Fruit fly (Drosophila melanogaster): ENCODE data around the gene CG16820.
A peak's percentile ranks its signal among the peaks of the same experiment; 100 is the strongest.

Gene CG16820

DNA sequence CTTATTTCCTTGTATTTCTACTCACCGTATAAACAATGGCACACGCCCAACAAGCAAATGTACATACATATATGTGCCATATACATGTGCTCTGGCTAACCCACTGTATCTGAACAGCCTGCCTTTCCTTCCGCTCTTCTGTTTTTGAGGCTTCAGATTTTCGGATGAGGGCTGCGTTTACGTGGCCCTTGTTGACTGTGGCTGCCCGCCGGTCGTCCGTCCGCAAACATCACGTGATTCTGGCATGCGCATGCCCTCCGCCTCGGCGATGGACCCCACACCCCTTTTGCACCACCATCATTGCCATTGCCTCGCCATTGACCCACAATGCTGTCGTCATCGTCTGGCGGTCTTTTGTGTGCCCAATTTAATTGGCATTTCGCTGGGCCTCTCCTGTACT is 40.8 kb upstream of the CG16820 start (continued):
- TF ChIP-seq CG4820 (GFP tag; optimal IDR thresholded peaks at IDR 0.05): no peak
- no peak for TF ChIP-seq phol (tag; optimal IDR thresholded peaks at IDR 0.05)
- TF ChIP-seq CG7987 (GFP tag; optimal IDR thresholded peaks at IDR 0.05): peak; percentile 99
- TF ChIP-seq pan (optimal IDR thresholded peaks at IDR 0.05): no peak
- no peak for TF ChIP-seq pan (GFP tag; optimal IDR thresholded peaks at IDR 0.05 in 1 of 2, IDR thresholded peaks at IDR 0.05 in 1 of 2)

DNA sequence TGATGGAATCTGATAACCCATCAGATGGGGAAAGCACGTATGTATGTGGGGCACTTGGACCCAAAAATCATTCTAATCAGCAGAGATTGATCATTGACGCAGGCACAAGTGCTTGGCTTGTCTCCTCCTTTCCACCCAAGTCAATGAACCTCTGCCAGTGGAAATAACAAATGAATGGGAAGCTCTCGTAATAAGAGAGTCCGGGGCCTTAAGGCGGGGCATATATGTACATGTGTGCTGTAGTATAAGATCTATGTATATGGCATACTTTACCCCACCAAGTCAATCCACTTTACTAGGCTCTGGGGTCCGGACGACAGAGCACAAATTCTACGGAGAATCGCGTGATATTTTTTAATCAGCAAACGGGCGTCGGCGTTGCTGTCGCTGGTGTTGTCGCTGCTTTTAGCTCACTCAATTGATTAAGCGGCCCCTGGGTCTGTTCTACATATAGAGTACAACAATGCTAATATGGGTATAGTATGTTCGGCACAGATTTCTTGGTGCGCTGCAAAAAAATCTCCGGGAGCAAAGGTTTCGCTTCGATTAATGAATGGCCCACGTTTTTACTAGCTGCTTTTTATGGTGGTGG is 39.9 kb upstream of the CG16820 start:
- TF ChIP-seq pfk (GFP tag; optimal IDR thresholded peaks at IDR 0.05) (peak; percentile 55), ftz-f1 (GFP tag; optimal IDR thresholded peaks at IDR 0.05) (peak; percentile 19), sd (tag; optimal IDR thresholded peaks at IDR 0.05) (peak; percentile 81), Rfx (GFP tag; IDR thresholded peaks at IDR 0.05) (0 out of 2 replicates have a peak, but pooled peaks have one; percentile 23), cas (GFP tag; IDR thresholded peaks at IDR 0.05) (no peak), ems (GFP tag; optimal IDR thresholded peaks at IDR 0.05) (no peak), CG32532 (GFP tag; IDR thresholded peaks at IDR 0.05) (no peak), CG10462 (GFP tag; optimal IDR thresholded peaks at IDR 0.05) (no peak), CG34376 (GFP tag; optimal IDR thresholded peaks at IDR 0.05) (peak; percentile 96), sug (tag; optimal IDR thresholded peaks at IDR 0.05) (peak; percentile 98), chn (GFP tag; optimal IDR thresholded peaks at IDR 0.05) (no peak), CG6854 (GFP tag; optimal IDR thresholded peaks at IDR 0.05) (no peak), Hey (tag; optimal IDR thresholded peaks at IDR 0.05) (peak; percentile 61), Sry-β (GFP tag; optimal IDR thresholded peaks at IDR 0.05) (no peak), CG4328 (GFP tag; optimal IDR thresholded peaks at IDR 0.05) (peak; percentile 21), zfh1 (GFP tag; IDR thresholded peaks at IDR 0.05) (no peak), Optix (GFP tag; IDR thresholded peaks at IDR 0.05) (no peak), sob (GFP tag; IDR thresholded peaks at IDR 0.05) (no peak), gt (GFP tag; IDR thresholded peaks at IDR 0.05) (no peak), Dip2 (GFP tag; IDR thresholded peaks at IDR 0.05) (no peak), D (optimal IDR thresholded peaks at IDR 0.05) (no peak), D (GFP tag; optimal IDR thresholded peaks at IDR 0.05) (no peak), ttk (GFP tag; IDR thresholded peaks at IDR 0.05) (no peak), CG14965 (GFP tag; optimal IDR thresholded peaks at IDR 0.05; ENCODE audit: borderline replicate concordance) (no peak), Eip74EF (GFP tag; optimal IDR thresholded peaks at IDR 0.05) (no peak), dpn (GFP tag; optimal IDR thresholded peaks at IDR 0.05) (no peak), zen (tag; optimal IDR thresholded peaks at IDR 0.05) (no peak), HmgZ (tag; optimal IDR thresholded peaks at IDR 0.05) (peak; percentile 50), Camta (GFP tag; optimal IDR thresholded peaks at IDR 0.05) (no peak), CG18476 (GFP tag; optimal IDR thresholded peaks at IDR 0.05) (no peak), lilli (GFP tag; optimal IDR thresholded peaks at IDR 0.05) (peak; percentile 18), cwo (GFP tag; optimal IDR thresholded peaks at IDR 0.05) (peak; percentile 93), HLH4C (GFP tag; IDR thresholded peaks at IDR 0.05; ENCODE audit: partially characterized antibody) (no peak), Atf6 (GFP tag; IDR thresholded peaks at IDR 0.05) (0 out of 2 replicates have a peak, but pooled peaks have one; percentile 22), CG12219 (GFP tag; optimal IDR thresholded peaks at IDR 0.05) (no peak), CG18011 (GFP tag; optimal IDR thresholded peaks at IDR 0.05) (no peak), exex (tag; optimal IDR thresholded peaks at IDR 0.05) (peak; percentile 55), Hmr (GFP tag; optimal IDR thresholded peaks at IDR 0.05) (peak; percentile 23), amos (GFP tag; IDR thresholded peaks at IDR 0.05; ENCODE audit: partially characterized antibody) (no peak), BtbVII (GFP tag; optimal IDR thresholded peaks at IDR 0.05) (peak; percentile 28), abd-A (tag; optimal IDR thresholded peaks at IDR 0.05) (no peak), CG7987 (GFP tag; optimal IDR thresholded peaks at IDR 0.05) (peak; percentile 37), jumu (GFP tag; optimal IDR thresholded peaks at IDR 0.05) (no peak), CG7928 (GFP tag; optimal IDR thresholded peaks at IDR 0.05) (no peak), crol (GFP tag; IDR thresholded peaks at IDR 0.05) (peak; percentile 34; the same call in 1 of the 2 replicates)

All from whole organism, embryonic.